Fruit fly (Drosophila melanogaster) S2 (cell line): ENCODE data around the gene CG33178.

Experiments used
- CG8478 ChIP-seq: fragments of >200 bp; optimal IDR thresholded peaks from 2 replicates; lab custom pipeline; 2018
- CTCF ChIP-seq, 2 experiments: fragments of >200 bp; optimal IDR thresholded peaks; 2 replicates each; lab custom pipeline; 2018

dm6 chrX:15070811-15071479 is 11.7 kb upstream of the CG33178 start:
- no peak for TF ChIP-seq CTCF (optimal IDR thresholded peaks at IDR 0.05; lab: Kevin White, UChicago)
- TF ChIP-seq CG8478 (lab: Kevin White, UChicago), result no peak
